Fruit fly (Drosophila melanogaster) whole organism, embryonic: ENCODE results near the gene CG43999.
A peak's percentile ranks its signal among the peaks of the same experiment; 100 is the strongest.

Experiments used
- Adf1 ChIP-seq: fragments of 200-800 bp; sonication (Bioruptor generic); IDR thresholded peaks from 2 replicates; pipeline ENCODE4 v1.3.6; 2022; ENCODE audit warnings: missing biosample characterization, missing genetic modification characterization
- B-H2 ChIP-seq: fragments of 200-800 bp; sonication (Bioruptor generic); optimal IDR thresholded peaks from 2 replicates; lab custom pipeline; 2018; ENCODE audit warnings: missing biosample characterization, mild to moderate bottlenecking, missing genetic modification characterization
- Bdp1 ChIP-seq: fragments of 200-800 bp; sonication (Bioruptor generic); optimal IDR thresholded peaks from 3 replicates; lab custom pipeline; 2016; ENCODE audit warnings: missing biosample characterization, missing genetic modification characterization
- CG10147 ChIP-seq: fragments of 200-800 bp; sonication (Bioruptor generic); optimal IDR thresholded peaks from 2 replicates; lab custom pipeline; 2019; ENCODE audit warnings: missing biosample characterization, mild to moderate bottlenecking, missing genetic modification characterization, moderate library complexity
- CG10267 ChIP-seq: fragments of 200-800 bp; sonication (Bioruptor generic); optimal IDR thresholded peaks from 2 replicates; lab custom pipeline; 2018; ENCODE audit warnings: missing biosample characterization, mild to moderate bottlenecking, missing genetic modification characterization, moderate library complexity
- CG10959 ChIP-seq: fragments of 200-800 bp; sonication (Bioruptor generic); IDR thresholded peaks from 2 replicates; pipeline ENCODE4 v1.3.6; 2022; ENCODE audit warnings: missing biosample characterization, missing genetic modification characterization
- CG11085 ChIP-seq: fragments of 200-800 bp; sonication (Bioruptor generic); IDR thresholded peaks from 2 replicates; pipeline ENCODE4 v1.3.6; 2022; ENCODE audit warnings: missing biosample characterization, missing genetic modification characterization
- CG11456 ChIP-seq: fragments of 200-800 bp; sonication (Bioruptor generic); IDR thresholded peaks from 3 replicates; pipeline ENCODE4 v1.3.6; 2022; ENCODE audit warnings: missing biosample characterization, missing genetic modification characterization
- CG12942 ChIP-seq: fragments of 200-800 bp; sonication (Bioruptor generic); optimal IDR thresholded peaks from 3 replicates; lab custom pipeline; 2016; ENCODE audit warnings: missing biosample characterization, missing genetic modification characterization
- CG13424 ChIP-seq: fragments of 200-800 bp; sonication (Bioruptor generic); optimal IDR thresholded peaks from 2 replicates; lab custom pipeline; 2019; ENCODE audit warnings: missing biosample characterization, mild to moderate bottlenecking, missing genetic modification characterization, moderate library complexity
- CG14050 ChIP-seq: fragments of 200-800 bp; sonication (Bioruptor generic); IDR thresholded peaks from 3 replicates; pipeline ENCODE4 v1.3.6; 2022; ENCODE audit warnings: missing biosample characterization, missing genetic modification characterization
- CG16815 ChIP-seq: fragments of 200-800 bp; sonication (Bioruptor generic); optimal IDR thresholded peaks from 3 replicates; lab custom pipeline; 2017; ENCODE audit warnings: missing biosample characterization, mild to moderate bottlenecking, missing genetic modification characterization
- CG17612 ChIP-seq: fragments of 200-800 bp; sonication (Bioruptor generic); IDR thresholded peaks from 2 replicates; pipeline ENCODE4 v1.3.6; 2022; ENCODE audit warnings: missing biosample characterization, missing genetic modification characterization
- CG2712 ChIP-seq: fragments of 200-800 bp; optimal IDR thresholded peaks from 3 replicates; lab custom pipeline; 2019; ENCODE audit warnings: missing biosample characterization, mild to moderate bottlenecking, missing genetic modification characterization, moderate library complexity
- CG33213 ChIP-seq: fragments of 200-800 bp; sonication (Bioruptor generic); optimal IDR thresholded peaks from 3 replicates; lab custom pipeline; 2016; ENCODE audit warnings: missing biosample characterization, missing genetic modification characterization
- CG4617 ChIP-seq: fragments of 200-800 bp; sonication (Bioruptor generic); optimal IDR thresholded peaks from 3 replicates; lab custom pipeline; 2016; ENCODE audit warnings: missing biosample characterization, missing genetic modification characterization, borderline replicate concordance
- CG4707 ChIP-seq: fragments of 200-800 bp; sonication (Bioruptor generic); optimal IDR thresholded peaks from 2 replicates; lab custom pipeline; 2018; ENCODE audit warnings: missing biosample characterization, mild to moderate bottlenecking, missing genetic modification characterization, moderate library complexity
- CG6654 ChIP-seq: fragments of 200-800 bp; sonication (Bioruptor generic); optimal IDR thresholded peaks from 2 replicates; lab custom pipeline; 2017; ENCODE audit warnings: missing biosample characterization, mild to moderate bottlenecking, missing genetic modification characterization
- CG6683 ChIP-seq: fragments of 200-800 bp; sonication (Bioruptor generic); optimal IDR thresholded peaks from 2 replicates; lab custom pipeline; 2017; ENCODE audit warnings: missing biosample characterization, mild to moderate bottlenecking, missing genetic modification characterization, missing genetic modification reagents
- CG7745 ChIP-seq: fragments of 200-800 bp; sonication (Bioruptor generic); optimal IDR thresholded peaks from 2 replicates; lab custom pipeline; 2018; ENCODE audit warnings: missing biosample characterization, mild to moderate bottlenecking, missing genetic modification characterization, moderate library complexity
- CG7786 ChIP-seq: fragments of 200-800 bp; sonication (Bioruptor generic); optimal IDR thresholded peaks from 2 replicates; lab custom pipeline; 2016; ENCODE audit warnings: missing biosample characterization, missing genetic modification characterization
- CG8089 ChIP-seq: fragments of 200-800 bp; sonication (Bioruptor generic); optimal IDR thresholded peaks from 3 replicates; lab custom pipeline; 2016; ENCODE audit warnings: missing biosample characterization, missing genetic modification characterization
- CG8281 ChIP-seq: fragments of 200-800 bp; sonication (Bioruptor generic); optimal IDR thresholded peaks from 2 replicates; lab custom pipeline; 2018; ENCODE audit warnings: missing biosample characterization, mild to moderate bottlenecking, missing genetic modification characterization, moderate library complexity
- CHES-1-like ChIP-seq: fragments of 200-800 bp; sonication (Bioruptor generic); optimal IDR thresholded peaks from 2 replicates; lab custom pipeline; 2016; ENCODE audit warnings: missing biosample characterization, missing genetic modification characterization
- Dad ChIP-seq: fragments of 200-800 bp; sonication (Bioruptor generic); optimal IDR thresholded peaks from 3 replicates; lab custom pipeline; 2016; ENCODE audit warnings: missing biosample characterization, missing genetic modification characterization
- Deaf1 ChIP-seq: fragments of 200-800 bp; optimal IDR thresholded peaks from 3 replicates; lab custom pipeline; 2019; ENCODE audit warnings: missing biosample characterization, mild to moderate bottlenecking, missing genetic modification characterization, moderate library complexity
- Dip3 ChIP-seq: fragments of 200-800 bp; sonication (Bioruptor generic); optimal IDR thresholded peaks from 3 replicates; lab custom pipeline; 2016; ENCODE audit warnings: missing biosample characterization, missing genetic modification characterization
- Dp ChIP-seq: fragments of 200-800 bp; sonication (Bioruptor generic); optimal IDR thresholded peaks from 2 replicates; lab custom pipeline; 2018; ENCODE audit warnings: missing biosample characterization, mild to moderate bottlenecking, missing genetic modification characterization, moderate library complexity
- Lpt ChIP-seq: fragments of >200 bp; optimal IDR thresholded peaks from 2 replicates; lab custom pipeline; 2018; ENCODE audit warnings: missing biosample characterization, missing genetic modification characterization
- Nf-YA ChIP-seq: fragments of 200-800 bp; sonication (Bioruptor generic); IDR thresholded peaks from 2 replicates; pipeline ENCODE4 v1.3.6; 2022; ENCODE audit warnings: missing biosample characterization, missing genetic modification characterization
- Pdp1 ChIP-seq, 2 experiments: fragments of 200-800 bp; sonication (Bioruptor generic); optimal IDR thresholded peaks; 3 replicates each; lab custom pipeline; 2016; ENCODE audit warnings: missing biosample characterization in 2 of 2, missing genetic modification characterization in 2 of 2, mild to moderate bottlenecking in 1 of 2, moderate library complexity in 1 of 2
- Sry-δ ChIP-seq: fragments of 200-800 bp; sonication (Bioruptor generic); optimal IDR thresholded peaks from 2 replicates; lab custom pipeline; 2016; ENCODE audit warnings: missing biosample characterization, missing genetic modification characterization
- Taf1 ChIP-seq: fragments of 200-800 bp; sonication (Bioruptor generic); IDR thresholded peaks from 2 replicates; pipeline ENCODE4 v1.3.6; 2022; ENCODE audit warnings: missing biosample characterization, missing genetic modification characterization
- YL-1 ChIP-seq: fragments of 200-800 bp; sonication (Bioruptor generic); optimal IDR thresholded peaks from 3 replicates; lab custom pipeline; 2017; ENCODE audit warnings: missing biosample characterization, mild to moderate bottlenecking, missing genetic modification characterization
- ara ChIP-seq: fragments of 200-800 bp; sonication (Bioruptor generic); IDR thresholded peaks from 2 replicates; pipeline ENCODE4 v1.3.6; 2022; ENCODE audit warnings: missing biosample characterization, missing genetic modification characterization
- btn ChIP-seq: fragments of 200-800 bp; sonication (Bioruptor generic); optimal IDR thresholded peaks from 2 replicates; lab custom pipeline; 2016; ENCODE audit warnings: missing biosample characterization, missing genetic modification characterization
- crc ChIP-seq: fragments of 200-800 bp; sonication (Bioruptor generic); optimal IDR thresholded peaks from 2 replicates; lab custom pipeline; 2016; ENCODE audit warnings: missing biosample characterization, missing genetic modification characterization
- dimm ChIP-seq: fragments of 200-800 bp; sonication (Bioruptor generic); IDR thresholded peaks from 2 replicates; pipeline ENCODE4 v1.3.6; 2022; ENCODE audit warnings: missing biosample characterization, missing genetic modification characterization
- dpn ChIP-seq, 2 experiments: fragments of 200-800 bp; sonication (Bioruptor generic); optimal IDR thresholded peaks; 3 replicates each; lab custom pipeline; 2016; ENCODE audit warnings: missing biosample characterization in 2 of 2, missing genetic modification characterization in 2 of 2
- inv ChIP-seq: fragments of 200-800 bp; sonication (Bioruptor generic); IDR thresholded peaks from 2 replicates; pipeline ENCODE4 v1.3.6; 2022; ENCODE audit warnings: missing biosample characterization, missing genetic modification characterization; ENCODE audit not compliant: partially characterized antibody
- lola ChIP-seq, 3 experiments: fragments of >200 bp in 2 of 3; fragments of 200-800 bp in 1 of 3; sonication (Bioruptor generic) in 1 of 3; optimal IDR thresholded peaks; 2 replicates each; lab custom pipeline; 2017 to 2019; ENCODE audit warnings: missing biosample characterization in 3 of 3, missing genetic modification characterization in 3 of 3, mild to moderate bottlenecking in 1 of 3, moderate library complexity in 1 of 3
- mirr ChIP-seq: fragments of 200-800 bp; sonication (Bioruptor generic); optimal IDR thresholded peaks from 3 replicates; lab custom pipeline; 2018; ENCODE audit warnings: missing biosample characterization, mild to moderate bottlenecking, missing genetic modification characterization
- pan ChIP-seq, 4 experiments: fragments of >200 bp in 3 of 4; fragments of 200-800 bp in 1 of 4; sonication (Bioruptor generic) in 1 of 4; optimal IDR thresholded peaks in 3 of 4; IDR thresholded peaks in 1 of 4; 2 replicates each; pipeline versions ENCODE4 v1.3.6 to Lab custom; 2017 to 2022; ENCODE audit warnings: missing biosample characterization in 2 of 4, missing genetic modification characterization in 2 of 4, mixed read lengths in 1 of 4
- salm ChIP-seq: fragments of 200-800 bp; sonication (Bioruptor generic); optimal IDR thresholded peaks from 2 replicates; lab custom pipeline; 2018; ENCODE audit warnings: missing biosample characterization, mild to moderate bottlenecking, missing genetic modification characterization
- slou ChIP-seq: fragments of 200-800 bp; sonication (Bioruptor generic); optimal IDR thresholded peaks from 3 replicates; lab custom pipeline; 2016; ENCODE audit warnings: missing biosample characterization, missing genetic modification characterization
- sob ChIP-seq: fragments of 200-800 bp; sonication (Bioruptor generic); IDR thresholded peaks from 2 replicates; pipeline ENCODE4 v1.3.6; 2022; ENCODE audit warnings: missing biosample characterization, missing genetic modification characterization
- sug ChIP-seq: fragments of 200-800 bp; optimal IDR thresholded peaks from 2 replicates; lab custom pipeline; 2019; ENCODE audit warnings: missing biosample characterization, mild to moderate bottlenecking, missing genetic modification characterization, moderate library complexity
- trem ChIP-seq: fragments of 200-800 bp; optimal IDR thresholded peaks from 3 replicates; lab custom pipeline; 2019; ENCODE audit warnings: missing biosample characterization, mild to moderate bottlenecking, missing genetic modification characterization, moderate library complexity
- z ChIP-seq: fragments of 200-800 bp; sonication (Bioruptor generic); IDR thresholded peaks from 3 replicates; pipeline ENCODE4 v1.3.6; 2022; ENCODE audit warnings: missing biosample characterization, missing genetic modification characterization
- zen ChIP-seq: fragments of 200-800 bp; sonication (Bioruptor generic); optimal IDR thresholded peaks from 3 replicates; lab custom pipeline; 2018; ENCODE audit warnings: missing biosample characterization, mild to moderate bottlenecking, missing genetic modification characterization, moderate library complexity
- zfh1 ChIP-seq: fragments of 200-800 bp; sonication (Bioruptor generic); IDR thresholded peaks from 3 replicates; pipeline ENCODE4 v1.3.6; 2022; ENCODE audit warnings: missing biosample characterization, missing genetic modification characterization

The CG43999 gene

DNA sequence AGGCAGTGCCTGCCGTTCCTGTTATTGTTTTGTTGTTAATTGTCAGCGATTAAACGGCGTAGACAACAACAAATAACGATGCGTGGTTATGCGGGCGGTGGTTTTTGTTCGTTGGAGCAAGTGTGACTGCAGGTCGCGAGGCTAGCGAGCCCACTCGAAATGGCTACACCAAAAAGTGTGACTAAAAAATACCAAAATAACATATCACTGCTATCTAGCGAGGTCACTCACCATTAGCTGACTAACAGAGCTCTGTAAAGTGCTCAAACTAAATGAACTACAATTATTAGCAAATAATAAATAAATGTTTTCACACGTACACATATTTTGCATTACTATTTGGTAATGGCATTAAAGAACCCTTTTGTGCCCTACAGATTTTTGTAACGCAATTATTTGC lies 38.9 kb downstream of the CG43999 start, which contains the start of gene Pli (continued):
- peak; percentile 14 for TF ChIP-seq YL-1 (GFP tag; lab: Kevin White, UChicago)
- no peak for TF ChIP-seq z (GFP tag; lab: Robert Waterston, UW)
- peak in 1 of 2 experiments; percentile 29 for TF ChIP-seq dpn (GFP tag; optimal IDR thresholded peaks at IDR 0.05; lab: Kevin White, UChicago)
- TF ChIP-seq CHES-1-like (GFP tag; lab: Kevin White, UChicago) = no peak
- no peak for TF ChIP-seq Adf1 (GFP tag; lab: Robert Waterston, UW)
- TF ChIP-seq CG10267 = peak; percentile 61
- peak; percentile 32 for TF ChIP-seq Sry-δ (GFP tag; lab: Kevin White, UChicago)
- TF ChIP-seq CG13424 (tag; lab: Kevin White, UChicago) = no peak
- no peak for TF ChIP-seq dimm (GFP tag; lab: Robert Waterston, UW)
- no peak for TF ChIP-seq inv (GFP tag; lab: Robert Waterston, UW)
- no peak for TF ChIP-seq CG4617
- TF ChIP-seq Deaf1 (tag; lab: Kevin White, UChicago) = peak; percentile 44
- TF ChIP-seq Dp (GFP tag; lab: Kevin White, UChicago) = peak; percentile 42
- no peak for TF ChIP-seq CG11456 (GFP tag; lab: Robert Waterston, UW)
- TF ChIP-seq crc (GFP tag; lab: Kevin White, UChicago) = no peak
- no peak for TF ChIP-seq zfh1
- no peak for TF ChIP-seq CG12942 (GFP tag; lab: Kevin White, UChicago)
- no peak for TF ChIP-seq CG11085 (GFP tag; lab: Robert Waterston, UW)
- no peak for TF ChIP-seq CG17612
- TF ChIP-seq pan (optimal IDR thresholded peaks at IDR 0.05; lab: Kevin White, UChicago) = no peak
- no peak for TF ChIP-seq pan (GFP tag; optimal IDR thresholded peaks at IDR 0.05 in 1 of 2, IDR thresholded peaks at IDR 0.05 in 1 of 2)
- no peak for TF ChIP-seq sob
- TF ChIP-seq lola (GFP tag; optimal IDR thresholded peaks at IDR 0.05; lab: Kevin White, UChicago) = no peak
- TF ChIP-seq Lpt (GFP tag; lab: Kevin White, UChicago) = no peak
- no peak for TF ChIP-seq Nf-YA (GFP tag; lab: Robert Waterston, UW)
- no peak for TF ChIP-seq Taf1 (GFP tag; lab: Robert Waterston, UW)
- no peak for TF ChIP-seq slou
- no peak for TF ChIP-seq CG7786 (GFP tag; lab: Kevin White, UChicago)
- peak; percentile 46 for TF ChIP-seq CG33213 (GFP tag; lab: Kevin White, UChicago)
- no peak for TF ChIP-seq CG16815
- no peak for TF ChIP-seq CG8281
- peak; percentile 8 for TF ChIP-seq CG4707 (GFP tag; lab: Kevin White, UChicago)
- peak; percentile 48 for TF ChIP-seq CG2712
- TF ChIP-seq CG6683 (GFP tag; lab: Kevin White, UChicago) = no peak
- TF ChIP-seq Pdp1 (GFP tag; optimal IDR thresholded peaks at IDR 0.05; lab: Kevin White, UChicago) = peak in 1 of 2 experiments; percentile 78
- TF ChIP-seq btn (GFP tag; lab: Kevin White, UChicago) = no peak
- TF ChIP-seq zen (tag; lab: Kevin White, UChicago) = peak; percentile 32
- no peak for TF ChIP-seq CG14050 (GFP tag; lab: Robert Waterston, UW)
- no peak for TF ChIP-seq ara
- TF ChIP-seq mirr (GFP tag; lab: Kevin White, UChicago) = peak; percentile 1
- no peak for TF ChIP-seq CG10147 (GFP tag; lab: Kevin White, UChicago)
- no peak for TF ChIP-seq salm (tag; lab: Kevin White, UChicago)
- no peak for TF ChIP-seq CG8089 (GFP tag; lab: Kevin White, UChicago)
- peak; percentile 12 for TF ChIP-seq Dad (GFP tag; lab: Kevin White, UChicago)
- no peak for TF ChIP-seq CG10959 (GFP tag; lab: Robert Waterston, UW)
- peak; percentile 75 for TF ChIP-seq trem (tag; lab: Kevin White, UChicago)
- peak; percentile 58 for TF ChIP-seq sug (tag; lab: Kevin White, UChicago)
- TF ChIP-seq B-H2 (GFP tag; lab: Kevin White, UChicago) = peak; percentile 55
- no peak for TF ChIP-seq CG6654 (GFP tag; lab: Kevin White, UChicago)
- TF ChIP-seq Bdp1 (GFP tag; lab: Kevin White, UChicago) = no peak
- TF ChIP-seq CG7745 = no peak
- TF ChIP-seq Dip3 (GFP tag; lab: Kevin White, UChicago) = no peak
